Fruit fly (Drosophila melanogaster) whole organism, adult: ENCODE data around the gene upSET.

Experiments
- CG11617 ChIP-seq: fragments of 200-800 bp; sonication (Bioruptor generic); optimal IDR thresholded peaks from 2 replicates; lab custom pipeline; 2017; ENCODE audit warnings: mild to moderate bottlenecking, missing biosample characterization, missing genetic modification reagents, missing genetic modification characterization
- CG12768 ChIP-seq: fragments of 200-800 bp; sonication (Bioruptor generic); optimal IDR thresholded peaks from 2 replicates; lab custom pipeline; 2017; ENCODE audit warnings: missing biosample characterization, missing genetic modification characterization, mild to moderate bottlenecking, moderate library complexity, missing genetic modification reagents
- CG14711 ChIP-seq: fragments of 200-800 bp; sonication (Bioruptor generic); optimal IDR thresholded peaks from 2 replicates; lab custom pipeline; 2018; ENCODE audit warnings: missing biosample characterization, mild to moderate bottlenecking, missing genetic modification characterization, moderate library complexity
- CG1620 ChIP-seq: fragments of 200-800 bp; sonication (Bioruptor generic); optimal IDR thresholded peaks from 2 replicates; lab custom pipeline; 2016; ENCODE audit warnings: missing biosample characterization, missing genetic modification characterization
- CG33017 ChIP-seq: fragments of 200-800 bp; sonication (Bioruptor generic); optimal IDR thresholded peaks from 2 replicates; lab custom pipeline; 2018; ENCODE audit warnings: missing biosample characterization, mild to moderate bottlenecking, missing genetic modification characterization, moderate library complexity
- CG5204 ChIP-seq: fragments of 200-800 bp; sonication (Bioruptor generic); optimal IDR thresholded peaks from 2 replicates; lab custom pipeline; 2016; ENCODE audit warnings: missing biosample characterization, missing genetic modification characterization
- CG7045 ChIP-seq: fragments of 200-800 bp; sonication (Bioruptor generic); optimal IDR thresholded peaks from 2 replicates; lab custom pipeline; 2017; ENCODE audit warnings: missing biosample characterization, mild to moderate bottlenecking, missing genetic modification characterization
- CG7101 ChIP-seq: fragments of 200-800 bp; sonication (Bioruptor generic); optimal IDR thresholded peaks from 2 replicates; lab custom pipeline; 2018; ENCODE audit warnings: missing biosample characterization, mild to moderate bottlenecking, missing genetic modification characterization, moderate library complexity
- Clk ChIP-seq: fragments of 200-800 bp; sonication (Bioruptor generic); optimal IDR thresholded peaks from 2 replicates; lab custom pipeline; 2017; ENCODE audit warnings: missing biosample characterization, missing genetic modification characterization
- Crg-1 ChIP-seq: fragments of 200-800 bp; sonication (Bioruptor generic); optimal IDR thresholded peaks from 2 replicates; lab custom pipeline; 2016; ENCODE audit warnings: missing biosample characterization, missing genetic modification characterization
- Hr96 ChIP-seq: fragments of 200-800 bp; sonication (Bioruptor generic); optimal IDR thresholded peaks from 2 replicates; lab custom pipeline; 2016; ENCODE audit warnings: missing biosample characterization, missing genetic modification characterization
- Mnt ChIP-seq: fragments of 200-800 bp; sonication (Bioruptor generic); optimal IDR thresholded peaks from 2 replicates; lab custom pipeline; 2016; ENCODE audit warnings: missing biosample characterization, mild to moderate bottlenecking, missing genetic modification characterization
- bab1 ChIP-seq: fragments of 200-800 bp; sonication (Bioruptor generic); optimal IDR thresholded peaks from 3 replicates; lab custom pipeline; 2019; ENCODE audit warnings: missing biosample characterization, mild to moderate bottlenecking, missing genetic modification characterization, moderate library complexity
- cic ChIP-seq: fragments of 200-800 bp; sonication (Bioruptor generic); optimal IDR thresholded peaks from 2 replicates; lab custom pipeline; 2017; ENCODE audit warnings: missing biosample characterization, mild to moderate bottlenecking, missing genetic modification characterization, moderate library complexity
- cnc ChIP-seq, 2 experiments: fragments of >200 bp; optimal IDR thresholded peaks; 2 replicates each; lab custom pipeline; 2017
- kay ChIP-seq: fragments of 200-800 bp; sonication (Bioruptor generic); peaks from one replicate; lab custom pipeline; 2016; ENCODE audit warnings: missing biosample characterization, missing genetic modification characterization, borderline replicate concordance
- ovo ChIP-seq: fragments of 200-800 bp; sonication (Bioruptor generic); optimal IDR thresholded peaks from 2 replicates; lab custom pipeline; 2016; ENCODE audit warnings: missing biosample characterization, missing genetic modification characterization
- pad ChIP-seq: fragments of 200-800 bp; sonication (Bioruptor generic); optimal IDR thresholded peaks from 3 replicates; lab custom pipeline; 2017; ENCODE audit warnings: missing biosample characterization, missing genetic modification characterization, mild to moderate bottlenecking, moderate library complexity, missing genetic modification reagents
- tj ChIP-seq: fragments of 200-800 bp; sonication (Bioruptor generic); optimal IDR thresholded peaks from 3 replicates; lab custom pipeline; 2017; ENCODE audit warnings: missing biosample characterization, mild to moderate bottlenecking, missing genetic modification characterization, moderate library complexity
- toe ChIP-seq: fragments of 200-800 bp; sonication (Bioruptor generic); optimal IDR thresholded peaks from 2 replicates; lab custom pipeline; 2016; ENCODE audit warnings: missing biosample characterization, missing genetic modification characterization

The upSET gene

DNA sequence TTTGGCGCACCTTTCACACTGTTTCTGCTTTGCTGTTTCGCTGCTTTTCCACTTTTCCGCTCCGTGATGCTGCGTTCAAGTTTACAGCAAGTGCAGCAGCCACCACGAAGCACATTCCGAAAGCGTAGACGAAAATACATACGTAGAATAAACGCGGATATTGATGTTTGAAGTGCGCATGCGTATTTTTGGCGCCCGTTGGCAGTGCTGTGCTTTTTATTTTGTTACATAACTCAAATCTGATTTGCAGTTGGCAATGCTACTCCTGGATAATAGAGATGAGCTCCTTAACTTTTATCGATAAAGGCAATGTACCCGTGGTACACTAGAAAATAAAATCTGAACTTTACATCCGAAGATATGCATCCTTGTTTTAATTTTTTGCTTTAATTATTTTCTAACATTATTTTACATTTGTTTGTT, 4.8 kb downstream of the upSET start:
- TF ChIP-seq pad (GFP tag; lab: Kevin White, UChicago), result peak; percentile 4
- peak; percentile 16 for TF ChIP-seq Clk
- no peak for TF ChIP-seq cnc (optimal IDR thresholded peaks at IDR 0.05; lab: Kevin White, UChicago)
- no peak for TF ChIP-seq CG1620 (GFP tag; lab: Kevin White, UChicago)
- no peak for TF ChIP-seq Crg-1 (GFP tag; lab: Kevin White, UChicago)
- TF ChIP-seq Hr96 (GFP tag; lab: Kevin White, UChicago), result no peak
- TF ChIP-seq ovo, result peak; percentile 21
- TF ChIP-seq toe (GFP tag; lab: Kevin White, UChicago), result no peak
- peak; percentile 22 for TF ChIP-seq bab1 (GFP tag; lab: Kevin White, UChicago)
- TF ChIP-seq CG14711 (tag; lab: Kevin White, UChicago), result peak; percentile 21
- TF ChIP-seq cic, result peak; percentile 88
- TF ChIP-seq Mnt (GFP tag; lab: Kevin White, UChicago), result peak; percentile 47
- peak; percentile 23 for TF ChIP-seq CG7101 (tag; lab: Kevin White, UChicago)
- TF ChIP-seq CG11617 (GFP tag; lab: Kevin White, UChicago), result peak; percentile 14
- TF ChIP-seq CG7045 (GFP tag; lab: Kevin White, UChicago), result peak; percentile 17
- TF ChIP-seq CG12768, result peak; percentile 66
- TF ChIP-seq tj (GFP tag; lab: Kevin White, UChicago), result no peak

DNA sequence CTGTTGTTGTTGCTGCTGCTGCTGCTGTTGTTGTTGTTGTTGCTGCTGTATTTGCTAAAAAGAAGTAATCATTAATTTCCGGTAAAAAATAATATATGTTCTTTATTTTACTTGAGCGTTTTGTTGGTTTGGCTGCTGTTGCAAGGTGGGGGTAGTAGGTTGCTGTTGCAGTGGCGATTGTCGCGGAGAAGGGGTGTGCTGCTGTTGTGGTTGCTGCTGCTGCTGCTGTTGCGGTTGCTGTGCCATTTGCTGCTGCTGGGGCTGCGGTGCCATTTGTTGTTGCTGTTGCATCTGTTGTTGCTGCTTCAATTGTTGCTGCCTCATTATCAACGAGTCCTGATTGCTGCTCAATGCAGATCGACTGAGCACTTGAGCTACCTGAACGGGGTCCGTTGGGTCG, 23.8 kb downstream of the upSET start:
- no peak for TF ChIP-seq bab1 (GFP tag; lab: Kevin White, UChicago)
- TF ChIP-seq CG11617 (GFP tag; lab: Kevin White, UChicago), result no peak
- TF ChIP-seq CG5204 (GFP tag; lab: Kevin White, UChicago), result no peak
- TF ChIP-seq CG12768, result no peak
- TF ChIP-seq CG7045 (GFP tag; lab: Kevin White, UChicago), result no peak
- TF ChIP-seq toe (GFP tag; lab: Kevin White, UChicago), result no peak
- TF ChIP-seq pad (GFP tag; lab: Kevin White, UChicago), result no peak
- TF ChIP-seq kay (GFP tag; lab: Kevin White, UChicago), result no peak
- no peak for TF ChIP-seq ovo
- no peak for TF ChIP-seq cnc (optimal IDR thresholded peaks at IDR 0.05; lab: Kevin White, UChicago)
- TF ChIP-seq cic, result no peak
- no peak for TF ChIP-seq Crg-1 (GFP tag; lab: Kevin White, UChicago)
- TF ChIP-seq CG7101 (tag; lab: Kevin White, UChicago), result no peak
- TF ChIP-seq Hr96 (GFP tag; lab: Kevin White, UChicago), result no peak
- no peak for TF ChIP-seq Mnt (GFP tag; lab: Kevin White, UChicago)

DNA sequence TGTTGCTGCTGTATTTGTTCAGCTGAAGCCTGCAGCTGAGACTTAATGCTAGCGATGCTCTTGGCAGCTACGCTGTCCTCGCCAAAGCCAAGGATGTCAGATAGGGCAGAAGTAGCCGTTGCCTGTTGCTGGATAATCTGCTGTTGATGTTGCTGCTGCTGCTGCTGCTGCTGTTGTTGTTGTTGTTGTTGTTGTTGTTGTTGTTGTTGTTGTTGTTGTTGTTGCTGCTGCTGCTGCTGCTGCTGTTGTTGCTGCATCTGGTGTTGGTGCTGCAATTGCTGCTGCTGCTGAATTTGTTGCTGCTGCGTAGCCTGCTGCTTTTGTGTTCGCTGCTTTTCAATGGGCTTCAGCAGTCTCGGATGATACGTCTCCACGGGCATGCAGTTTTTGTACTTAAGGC, 25.6 kb downstream of the upSET start:
- TF ChIP-seq Hr96 (GFP tag; lab: Kevin White, UChicago) (no peak), cic (no peak), kay (GFP tag; lab: Kevin White, UChicago) (no peak), pad (GFP tag; lab: Kevin White, UChicago) (no peak), ovo (no peak), bab1 (GFP tag; lab: Kevin White, UChicago) (no peak), CG11617 (GFP tag; lab: Kevin White, UChicago) (no peak)

DNA sequence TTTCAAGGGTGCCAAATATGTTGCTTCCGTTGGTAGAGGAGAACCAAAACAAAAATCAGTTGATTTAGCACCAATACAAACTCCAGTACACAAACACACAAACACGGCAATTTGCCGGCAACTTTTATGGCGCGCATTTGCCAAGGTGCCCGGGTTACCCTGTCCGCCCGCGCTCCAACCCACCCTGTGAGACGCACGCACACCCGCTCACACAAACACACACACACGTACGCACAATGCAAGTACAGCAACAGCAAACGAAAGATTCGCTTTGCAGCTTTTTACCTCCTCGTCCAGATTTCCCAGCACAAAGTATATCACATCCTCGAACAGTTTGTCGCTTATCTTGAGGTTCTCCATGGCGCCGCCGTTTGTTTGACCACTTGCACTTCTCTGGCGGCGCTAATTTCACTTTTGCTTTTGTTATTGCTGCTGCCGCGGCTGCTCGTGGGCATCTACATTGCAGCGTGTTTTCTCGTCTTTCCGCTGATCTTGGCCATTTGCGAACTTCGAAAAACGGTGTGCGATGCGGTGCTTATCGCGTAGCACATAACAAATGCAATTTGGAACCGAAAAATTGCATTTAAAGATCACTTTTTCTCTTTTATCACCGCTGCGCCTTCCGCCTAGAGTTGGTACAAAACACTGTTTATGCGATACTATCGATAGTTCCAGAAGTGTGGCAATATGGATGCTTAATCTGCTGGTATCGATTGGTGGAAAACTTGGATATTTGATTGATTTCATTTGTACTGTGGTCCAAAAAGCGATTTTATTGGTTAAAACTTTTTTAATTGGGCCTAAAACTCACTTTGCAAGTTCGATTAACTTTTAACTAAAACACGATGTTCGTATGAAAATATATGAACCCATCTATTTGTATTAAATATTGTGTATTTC, 26.8 kb downstream of the upSET start, which contains the start of gene Ptip:
Ptip (minus strand) TSS at position 637 of the 900 bp plus-strand sequence.
- TF ChIP-seq CG12768 (peak; percentile 20), toe (GFP tag; lab: Kevin White, UChicago) (no peak), cic (peak; percentile 30), cnc (optimal IDR thresholded peaks at IDR 0.05; lab: Kevin White, UChicago) (no peak), CG7101 (tag; lab: Kevin White, UChicago) (peak; percentile 32), CG14711 (tag; lab: Kevin White, UChicago) (peak; percentile 48), pad (GFP tag; lab: Kevin White, UChicago) (no peak), Crg-1 (GFP tag; lab: Kevin White, UChicago) (peak; percentile 37), tj (GFP tag; lab: Kevin White, UChicago) (peak; percentile 27), CG1620 (GFP tag; lab: Kevin White, UChicago) (peak; percentile 12), CG7045 (GFP tag; lab: Kevin White, UChicago) (no peak), Mnt (GFP tag; lab: Kevin White, UChicago) (peak; percentile 72), bab1 (GFP tag; lab: Kevin White, UChicago) (peak; percentile 52), ovo (no peak), CG5204 (GFP tag; lab: Kevin White, UChicago) (no peak)

DNA sequence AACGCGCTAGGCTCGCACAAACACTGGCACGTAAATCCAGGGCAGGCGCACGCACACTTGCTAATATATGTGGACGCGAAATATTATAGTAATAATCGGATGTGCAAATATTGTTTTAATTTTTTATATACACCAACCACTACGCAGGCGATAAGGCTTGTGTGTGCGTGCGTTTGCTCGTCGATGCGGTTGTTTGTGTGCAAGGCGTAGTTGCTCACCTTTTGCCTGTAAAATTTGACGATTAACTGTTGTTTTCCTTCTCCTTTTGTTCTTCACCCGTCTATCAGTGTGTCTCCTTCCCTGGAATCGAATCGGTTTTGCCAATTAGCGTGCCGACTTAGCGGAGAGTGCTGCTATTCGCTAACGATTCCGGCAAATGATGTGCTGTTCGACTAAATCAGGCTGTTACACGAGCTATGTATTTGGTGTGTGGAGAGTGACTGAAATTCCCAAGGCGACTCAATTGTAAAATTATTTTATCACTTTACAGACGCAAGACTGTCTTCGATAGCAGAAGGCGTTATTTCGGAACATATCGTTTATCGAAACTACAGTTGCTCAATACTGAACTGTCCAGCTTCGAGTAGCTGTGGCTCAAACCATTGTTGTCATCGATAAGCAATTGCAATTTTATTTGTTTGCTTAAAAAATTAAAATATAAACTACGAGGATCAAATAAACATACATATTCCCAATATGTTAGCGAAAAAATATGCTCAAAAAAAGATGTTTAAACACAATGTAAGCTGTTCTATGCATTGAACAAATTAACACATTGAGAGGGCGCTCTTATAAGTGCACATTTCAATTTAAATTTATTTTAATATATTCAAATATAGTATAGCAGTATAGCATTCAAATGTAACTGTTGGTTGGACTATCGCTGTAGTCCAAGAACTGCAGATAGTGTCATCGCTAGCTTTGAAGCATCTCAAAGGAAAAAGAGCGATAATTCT, 29.5 kb downstream of the upSET start, which contains the start of the genes CG6650 and endos:
CG6650 (plus strand) TSS at position 280 of the 956 bp plus-strand sequence.
endos (minus strand) TSS at position 536 of the 956 bp plus-strand sequence.
- TF ChIP-seq ovo, result peak; percentile 67
- TF ChIP-seq CG7101 (tag; lab: Kevin White, UChicago), result peak; percentile 81
- peak; percentile 24 for TF ChIP-seq CG14711 (tag; lab: Kevin White, UChicago)
- peak; percentile 62 for TF ChIP-seq Crg-1 (GFP tag; lab: Kevin White, UChicago)
- TF ChIP-seq CG11617 (GFP tag; lab: Kevin White, UChicago), result peak; percentile 79
- TF ChIP-seq Clk, result peak; percentile 63
- peak; percentile 83 for TF ChIP-seq Hr96 (GFP tag; lab: Kevin White, UChicago)
- peak; percentile 81 for TF ChIP-seq CG12768
- TF ChIP-seq bab1 (GFP tag; lab: Kevin White, UChicago), result peak; percentile 36
- no peak for TF ChIP-seq CG5204 (GFP tag; lab: Kevin White, UChicago)
- peak; percentile 82 for TF ChIP-seq Mnt (GFP tag; lab: Kevin White, UChicago)
- TF ChIP-seq toe (GFP tag; lab: Kevin White, UChicago), result peak; percentile 84
- peak; percentile 60 for TF ChIP-seq tj (GFP tag; lab: Kevin White, UChicago)
- TF ChIP-seq cnc (optimal IDR thresholded peaks at IDR 0.05; lab: Kevin White, UChicago), result no peak
- peak; percentile 96 for TF ChIP-seq pad (GFP tag; lab: Kevin White, UChicago)
- TF ChIP-seq CG7045 (GFP tag; lab: Kevin White, UChicago), result peak; percentile 80
- TF ChIP-seq kay (GFP tag; lab: Kevin White, UChicago), result no peak
- TF ChIP-seq CG33017 (tag; lab: Kevin White, UChicago), result peak; percentile 37
- TF ChIP-seq cic, result peak; percentile 94
- TF ChIP-seq CG1620 (GFP tag; lab: Kevin White, UChicago), result peak; percentile 52
